Worm (Caenorhabditis elegans): ENCODE results near the gene ttc-17.

ttc-17 gene

DNA sequence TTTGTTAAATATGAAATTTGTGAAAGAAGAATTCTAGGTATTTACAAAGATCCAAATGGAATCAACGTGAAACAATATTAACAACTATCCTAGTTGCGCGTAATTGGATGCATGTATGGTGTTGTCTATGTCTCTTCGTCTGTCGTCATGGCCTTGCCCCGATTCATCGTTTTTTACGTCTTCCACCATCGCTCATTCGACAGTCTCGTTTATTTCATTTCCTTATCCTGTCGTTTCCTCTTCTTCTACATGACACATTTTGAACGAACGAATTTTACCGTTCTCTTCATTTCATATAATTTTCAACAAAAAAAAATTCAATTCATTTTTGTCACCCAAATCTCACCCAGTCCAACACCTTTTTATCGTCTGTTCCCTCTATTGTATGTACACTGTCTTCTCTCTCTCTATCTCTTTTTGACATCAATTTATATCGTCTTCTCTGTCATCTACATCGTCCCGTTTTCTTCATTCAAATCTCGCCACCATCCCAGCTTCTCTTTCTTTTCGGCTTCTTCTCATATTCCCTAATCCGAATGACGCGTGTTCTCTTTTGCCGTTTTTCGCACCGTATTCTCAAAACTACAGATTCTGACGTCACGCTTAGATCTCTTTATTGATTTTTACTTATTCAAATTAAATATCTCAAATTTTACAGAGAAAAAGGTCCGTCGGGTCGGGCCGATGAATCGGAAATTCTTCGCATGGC lies at the start of gene ttc-17:
Gene ttc-17, plus strand, starts transcription at position 659 of the 709 bp plus-strand sequence.
- no peak for TF ChIP-seq nhr-43 (tag; optimal IDR thresholded peaks at IDR 0.05; ENCODE audit: poor library complexity, severe bottlenecking)
- TF ChIP-seq nhr-25 (tag; optimal IDR thresholded peaks at IDR 0.05), result peak; percentile 65

DNA sequence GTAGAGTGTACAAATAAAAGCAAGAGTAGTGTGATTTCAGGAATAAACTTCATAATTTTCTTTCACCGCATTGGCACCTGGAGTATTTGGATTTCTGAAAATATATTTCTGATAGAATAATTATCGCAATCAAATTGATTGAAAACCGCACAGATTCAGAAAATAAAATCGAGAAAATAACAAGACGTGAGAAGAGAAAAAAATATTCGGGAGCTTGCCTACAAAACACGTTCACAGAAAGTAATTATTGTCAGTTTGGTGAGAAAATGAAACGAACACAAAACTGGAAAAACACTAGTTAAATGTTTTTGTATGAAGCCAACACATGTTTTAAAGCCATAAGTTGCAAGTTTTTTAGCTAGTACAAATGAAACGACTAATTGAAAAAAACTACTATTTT lies 42.9 kb upstream of the ttc-17 start, which contains the start of gene mod-1:
Gene mod-1, minus strand, starts transcription at position 101 of the 400 bp plus-strand sequence.
- TF ChIP-seq lsy-12 (tag; optimal IDR thresholded peaks at IDR 0.05), result no peak
- TF ChIP-seq nhr-43 (tag; optimal IDR thresholded peaks at IDR 0.05; ENCODE audit: poor library complexity, severe bottlenecking), result no peak
- no peak for TF ChIP-seq ama-1 (optimal IDR thresholded peaks at IDR 0.05)
- no peak for TF ChIP-seq ZK546.5 (tag; optimal IDR thresholded peaks at IDR 0.05)
- TF ChIP-seq unc-39 (tag; optimal IDR thresholded peaks at IDR 0.05), result no peak
- TF ChIP-seq ceh-82 (tag; optimal IDR thresholded peaks at IDR 0.05), result no peak
- TF ChIP-seq elt-2 (tag; optimal IDR thresholded peaks at IDR 0.05), result no peak
- no peak for TF ChIP-seq fkh-2 (tag; optimal IDR thresholded peaks at IDR 0.05)
- TF ChIP-seq tbx-2 (tag; optimal IDR thresholded peaks at IDR 0.05), result no peak
- no peak for TF ChIP-seq elt-3 (tag; optimal IDR thresholded peaks at IDR 0.05)
- no peak for TF ChIP-seq ceh-16 (tag; optimal IDR thresholded peaks at IDR 0.05)
- no peak for TF ChIP-seq pha-4 (tag; optimal IDR thresholded peaks at IDR 0.05)
- TF ChIP-seq jun-1 (tag; optimal IDR thresholded peaks at IDR 0.05), result no peak
- TF ChIP-seq ceh-9 (tag; optimal IDR thresholded peaks at IDR 0.05), result no peak
- no peak for TF ChIP-seq sea-2 (GFP tag; optimal IDR thresholded peaks at IDR 0.05)
- TF ChIP-seq unc-62 (GFP tag; optimal IDR thresholded peaks at IDR 0.05), result no peak
- no peak for TF ChIP-seq snpc-4 (tag; optimal IDR thresholded peaks at IDR 0.05)

DNA sequence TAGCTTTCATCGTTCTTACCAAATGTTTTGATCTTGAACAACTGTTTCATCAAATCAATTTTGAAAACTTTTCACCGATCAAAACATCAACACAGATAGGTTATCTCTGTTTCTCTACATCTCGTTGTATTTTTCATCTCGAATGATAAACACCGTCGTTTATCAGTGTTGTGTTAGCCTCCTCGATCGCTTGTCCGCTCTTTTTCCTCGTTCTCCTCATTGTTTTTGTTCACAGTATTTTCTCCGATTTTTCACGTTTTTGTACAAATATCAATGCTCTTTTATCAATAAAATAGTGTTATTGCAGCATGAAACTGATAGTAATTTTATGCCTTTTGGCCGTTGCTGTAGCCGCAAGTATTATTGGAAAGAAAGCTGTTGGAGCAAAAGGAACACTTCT lies 34.1 kb upstream of the ttc-17 start, which contains the start of gene ttr-47:
Gene ttr-47, plus strand, starts transcription at position 308 of the 400 bp plus-strand sequence.
- TF ChIP-seq elt-1 (tag; optimal IDR thresholded peaks at IDR 0.05), result no peak
- peak; percentile 65 for TF ChIP-seq elt-2 (tag; optimal IDR thresholded peaks at IDR 0.05)
- peak; percentile 33 for TF ChIP-seq ceh-28 (tag; optimal IDR thresholded peaks at IDR 0.05)
- TF ChIP-seq pqm-1 (tag; optimal IDR thresholded peaks at IDR 0.05), result peak; percentile 36
- no peak for TF ChIP-seq sea-2 (GFP tag; optimal IDR thresholded peaks at IDR 0.05)
- TF ChIP-seq nfya-1 (tag; optimal IDR thresholded peaks at IDR 0.05; ENCODE audit: insufficient read depth), result peak; percentile 25
- no peak for TF ChIP-seq unc-39 (tag; optimal IDR thresholded peaks at IDR 0.05)
- peak; percentile 20 for TF ChIP-seq pha-4 (tag; optimal IDR thresholded peaks at IDR 0.05)

DNA sequence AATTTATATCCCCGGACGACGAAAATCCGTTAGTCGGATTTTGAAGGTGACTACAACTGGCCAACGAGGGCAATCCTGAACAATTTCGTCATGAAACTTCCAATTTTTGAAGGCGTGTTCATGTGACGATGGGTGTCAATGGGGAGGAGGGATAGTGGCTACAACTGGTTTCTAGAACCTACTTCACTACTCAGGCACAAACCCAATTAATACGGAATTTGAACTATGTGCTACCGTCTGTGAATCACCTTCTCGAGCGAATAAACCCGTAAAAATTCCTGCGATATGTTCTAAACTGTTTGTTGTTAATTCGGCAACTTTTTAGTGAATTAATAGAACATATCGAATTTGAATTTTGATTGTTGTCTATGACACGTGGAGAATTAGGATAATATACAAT lies 29.1 kb upstream of the ttc-17 start:
- no peak for TF ChIP-seq eor-1 (tag; optimal IDR thresholded peaks at IDR 0.05)
- TF ChIP-seq ceh-82 (tag; optimal IDR thresholded peaks at IDR 0.05), result no peak
- TF ChIP-seq nhr-77 (tag; optimal IDR thresholded peaks at IDR 0.05), result no peak
- TF ChIP-seq aly-2 (tag; optimal IDR thresholded peaks at IDR 0.05), result no peak
- no peak for TF ChIP-seq R02D3.7 (tag; optimal IDR thresholded peaks at IDR 0.05)
- TF ChIP-seq pha-4 (tag; optimal IDR thresholded peaks at IDR 0.05), result no peak
- TF ChIP-seq hmg-11 (tag; optimal IDR thresholded peaks at IDR 0.05), result no peak
- no peak for TF ChIP-seq unc-39 (tag; optimal IDR thresholded peaks at IDR 0.05)
- TF ChIP-seq nhr-67 (tag; optimal IDR thresholded peaks at IDR 0.05), result no peak
- no peak for TF ChIP-seq daf-12 (tag; optimal IDR thresholded peaks at IDR 0.05)
- no peak for TF ChIP-seq pqm-1 (tag; optimal IDR thresholded peaks at IDR 0.05)
- TF ChIP-seq elt-2 (tag; optimal IDR thresholded peaks at IDR 0.05), result no peak
- TF ChIP-seq ama-1 (optimal IDR thresholded peaks at IDR 0.05), result no peak
- no peak for TF ChIP-seq ztf-4 (tag; optimal IDR thresholded peaks at IDR 0.05)
- no peak for TF ChIP-seq elt-1 (tag; optimal IDR thresholded peaks at IDR 0.05)

DNA sequence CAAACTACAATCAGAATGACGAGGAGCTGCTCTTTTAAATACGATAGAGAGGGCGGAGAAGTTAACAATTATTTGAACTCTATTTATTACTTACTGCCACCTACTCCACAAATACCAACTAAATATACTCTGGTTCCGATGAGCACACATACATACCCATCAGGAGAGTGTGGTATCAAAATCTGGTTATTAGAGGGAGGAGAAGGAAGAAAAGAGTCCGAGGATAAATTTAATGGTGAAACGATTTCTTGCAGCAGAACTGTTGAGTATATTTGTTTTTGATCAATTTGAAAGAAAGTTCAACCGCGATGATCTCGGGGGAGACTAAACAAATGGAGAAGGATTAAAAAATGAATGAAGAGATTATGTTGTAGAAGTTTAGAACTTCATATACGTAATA lies 27.9 kb upstream of the ttc-17 start, which contains the start of gene H14N18.4:
Gene H14N18.4, minus strand, starts transcription at position 12 of the 400 bp plus-strand sequence.
- TF ChIP-seq R02D3.7 (tag; optimal IDR thresholded peaks at IDR 0.05) (no peak), elt-2 (tag; optimal IDR thresholded peaks at IDR 0.05) (no peak), skn-1 (tag; optimal IDR thresholded peaks at IDR 0.05) (no peak), nhr-28 (tag; optimal IDR thresholded peaks at IDR 0.05) (no peak), nhr-25 (tag; optimal IDR thresholded peaks at IDR 0.05) (no peak), zag-1 (tag; optimal IDR thresholded peaks at IDR 0.05) (no peak)

All from whole organism, L3 larva.